Fruit fly (Drosophila melanogaster): Measurements from ENCODE around the gene Dhps.

dm6 chr3L:8240501-8240900 is 42.5 kb downstream of the Dhps start, which contains the start of gene CG7213:
- no peak for TF ChIP-seq EcR (GFP tag; optimal IDR thresholded peaks at IDR 0.05)
- no peak for TF ChIP-seq usp (GFP tag; optimal IDR thresholded peaks at IDR 0.05)
- no peak for TF ChIP-seq Dll (optimal IDR thresholded peaks at IDR 0.05)
